Worm (Caenorhabditis elegans) whole organism, L2 larva: ENCODE data around the gene best-15.

Experiments used
- C34F6.9 ChIP-seq: fragments of 150-350 bp; optimal IDR thresholded peaks from 2 replicates; lab custom pipeline; 2014; ENCODE audit warnings: missing biosample characterization, missing genetic modification characterization
- F13H6.1 ChIP-seq: sonication (generic microtip); optimal IDR thresholded peaks from 2 replicates; lab custom pipeline; 2016; ENCODE audit warnings: missing genetic modification characterization, missing compliant biosample characterization
- R02D3.7 ChIP-seq: fragments of 150-350 bp; optimal IDR thresholded peaks from 2 replicates; lab custom pipeline; 2014; ENCODE audit warnings: missing biosample characterization, missing genetic modification characterization
- ZK546.5 ChIP-seq: sonication (generic microtip); optimal IDR thresholded peaks from 2 replicates; lab custom pipeline; 2017; ENCODE audit warnings: missing biosample characterization, missing genetic modification characterization
- aly-2 ChIP-seq: fragments of 150-350 bp; optimal IDR thresholded peaks from 2 replicates; lab custom pipeline; 2014; ENCODE audit warnings: missing biosample characterization, missing genetic modification characterization
- ama-1 ChIP-seq: fragments of 150-350 bp; optimal IDR thresholded peaks from 2 replicates; lab custom pipeline; 2018; ENCODE audit warnings: inconsistent platforms
- blmp-1 ChIP-seq: sonication (generic microtip); optimal IDR thresholded peaks from 2 replicates; lab custom pipeline; 2017; ENCODE audit warnings: missing genetic modification characterization, mild to moderate bottlenecking, missing compliant biosample characterization, antibody characterized with exemption, moderate library complexity; ENCODE audit not compliant: insufficient read depth
- ceh-16 ChIP-seq: fragments of 150-350 bp; optimal IDR thresholded peaks from 2 replicates; lab custom pipeline; 2014; ENCODE audit warnings: missing biosample characterization, missing genetic modification characterization
- ceh-82 ChIP-seq: fragments of 150-350 bp; optimal IDR thresholded peaks from 2 replicates; lab custom pipeline; 2014; ENCODE audit warnings: missing biosample characterization, missing genetic modification characterization
- crh-2 ChIP-seq: sonication (generic microtip); optimal IDR thresholded peaks from 2 replicates; lab custom pipeline; 2017; ENCODE audit warnings: missing biosample characterization, missing genetic modification characterization
- dmd-4 ChIP-seq: sonication (generic microtip); optimal IDR thresholded peaks from 2 replicates; lab custom pipeline; 2017; ENCODE audit warnings: missing biosample characterization, missing genetic modification characterization
- egl-27 ChIP-seq: sonication (generic microtip); optimal IDR thresholded peaks from 3 replicates; lab custom pipeline; 2017; ENCODE audit warnings: missing biosample characterization, missing genetic modification reagents, missing genetic modification characterization
- elt-1 ChIP-seq: fragments of 150-350 bp; optimal IDR thresholded peaks from 2 replicates; lab custom pipeline; 2014; ENCODE audit warnings: missing biosample characterization, missing genetic modification characterization
- elt-3 ChIP-seq: sonication (generic microtip); optimal IDR thresholded peaks from 2 replicates; lab custom pipeline; 2017; ENCODE audit warnings: missing biosample characterization, missing genetic modification characterization
- fos-1 ChIP-seq: fragments of 150-350 bp; optimal IDR thresholded peaks from 2 replicates; lab custom pipeline; 2014; ENCODE audit warnings: missing biosample characterization, missing genetic modification characterization
- lin-11 ChIP-seq: fragments of 150-350 bp; sonication (generic microtip); optimal IDR thresholded peaks from 2 replicates; lab custom pipeline; 2014; ENCODE audit warnings: missing biosample characterization, missing genetic modification characterization, inconsistent platforms, mixed read lengths
- lin-13 ChIP-seq: fragments of 150-350 bp; optimal IDR thresholded peaks from 2 replicates; lab custom pipeline; 2014; ENCODE audit warnings: missing biosample characterization, missing genetic modification reagents, missing genetic modification characterization
- lsy-2 ChIP-seq, 2 experiments: fragments of 150-350 bp in 1 of 2; sonication (generic microtip) in 1 of 2; optimal IDR thresholded peaks; 2 replicates each; lab custom pipeline; 2014 to 2017; ENCODE audit warnings: missing biosample characterization in 2 of 2, missing genetic modification characterization in 2 of 2
- mab-5 ChIP-seq: fragments of 150-350 bp; optimal IDR thresholded peaks from 2 replicates; lab custom pipeline; 2014; ENCODE audit warnings: missing biosample characterization, missing genetic modification characterization
- mdl-1 ChIP-seq, 2 experiments: fragments of 150-350 bp in 1 of 2; sonication (generic microtip) in 1 of 2; optimal IDR thresholded peaks; 2 replicates each; lab custom pipeline; 2017; ENCODE audit warnings: missing biosample characterization in 2 of 2, missing genetic modification characterization in 2 of 2
- nhr-10 ChIP-seq: sonication (generic microtip); optimal IDR thresholded peaks from 2 replicates; lab custom pipeline; 2017; ENCODE audit warnings: missing biosample characterization, missing genetic modification characterization
- nhr-11 ChIP-seq: fragments of 150-350 bp; optimal IDR thresholded peaks from 2 replicates; lab custom pipeline; 2014; ENCODE audit warnings: missing biosample characterization, missing genetic modification characterization
- nhr-129 ChIP-seq: fragments of 150-350 bp; optimal IDR thresholded peaks from 2 replicates; lab custom pipeline; 2014; ENCODE audit warnings: missing biosample characterization, missing genetic modification characterization
- nhr-21 ChIP-seq: fragments of 150-350 bp; optimal IDR thresholded peaks from 2 replicates; lab custom pipeline; 2014; ENCODE audit warnings: missing biosample characterization, missing genetic modification characterization
- nhr-23 ChIP-seq: fragments of 150-350 bp; optimal IDR thresholded peaks from 2 replicates; lab custom pipeline; 2014; ENCODE audit warnings: missing biosample characterization, missing genetic modification reagents, missing genetic modification characterization
- nhr-25 ChIP-seq: fragments of 150-350 bp; sonication (generic microtip); optimal IDR thresholded peaks from 3 replicates; lab custom pipeline; 2014; ENCODE audit warnings: missing biosample characterization, missing genetic modification characterization
- nhr-6 ChIP-seq: fragments of 150-350 bp; optimal IDR thresholded peaks from 2 replicates; lab custom pipeline; 2014; ENCODE audit warnings: missing biosample characterization, missing genetic modification characterization
- peb-1 ChIP-seq: fragments of 150-350 bp; optimal IDR thresholded peaks from 2 replicates; lab custom pipeline; 2014; ENCODE audit warnings: missing biosample characterization, missing genetic modification characterization
- sem-4 ChIP-seq: fragments of 150-350 bp; optimal IDR thresholded peaks from 2 replicates; lab custom pipeline; 2014; ENCODE audit warnings: missing biosample characterization, missing genetic modification reagents, missing genetic modification characterization
- skn-1 ChIP-seq: sonication (generic microtip); optimal IDR thresholded peaks from 2 replicates; lab custom pipeline; 2017; ENCODE audit warnings: missing biosample characterization, missing genetic modification characterization
- sma-3 ChIP-seq: sonication (generic microtip); optimal IDR thresholded peaks from 2 replicates; lab custom pipeline; 2016; ENCODE audit warnings: missing genetic modification reagents, missing genetic modification characterization, missing compliant biosample characterization
- sma-9 ChIP-seq, 2 experiments: fragments of 150-350 bp in 1 of 2; sonication (generic microtip) in 1 of 2; optimal IDR thresholded peaks; 2 replicates each; lab custom pipeline; 2014 to 2016; ENCODE audit warnings: missing genetic modification characterization in 2 of 2, mild to moderate bottlenecking in 1 of 2, missing biosample characterization in 1 of 2, missing compliant biosample characterization in 1 of 2, missing genetic modification reagents in 1 of 2, moderate library complexity in 1 of 2
- snpc-4 ChIP-seq: fragments of 150-350 bp; optimal IDR thresholded peaks from 2 replicates; lab custom pipeline; 2014; ENCODE audit warnings: missing biosample characterization, missing genetic modification characterization
- unc-55 ChIP-seq: fragments of 150-350 bp; sonication (generic microtip); optimal IDR thresholded peaks from 3 replicates; lab custom pipeline; 2014; ENCODE audit warnings: missing biosample characterization, missing genetic modification reagents, missing genetic modification characterization
- zag-1 ChIP-seq: fragments of 150-350 bp; optimal IDR thresholded peaks from 2 replicates; lab custom pipeline; 2014; ENCODE audit warnings: missing biosample characterization, missing genetic modification characterization
- ztf-1 ChIP-seq: fragments of 200-800 bp; sonication (Bioruptor generic); conservative IDR thresholded peaks from 2 replicates; pipeline ENCODE4 v1.3.6; 2022; ENCODE audit warnings: missing genetic modification characterization, missing compliant biosample characterization
- ztf-11 ChIP-seq: sonication (generic microtip); optimal IDR thresholded peaks from 2 replicates; lab custom pipeline; 2017; ENCODE audit warnings: missing biosample characterization, missing genetic modification characterization
- ztf-4 ChIP-seq: fragments of 150-350 bp; optimal IDR thresholded peaks from 2 replicates; lab custom pipeline; 2014; ENCODE audit warnings: missing biosample characterization, missing genetic modification characterization

best-15 gene

ce11 chrIV:10867370-10868146 lies 35.5 kb upstream of the best-15 start:
- TF ChIP-seq R02D3.7 (tag; lab: Kevin White, UChicago) (no peak), lin-11 (no peak), elt-3 (tag; lab: Kevin White, UChicago) (no peak), unc-55 (GFP tag; lab: Kevin White, UChicago) (no peak), ZK546.5 (no peak), skn-1 (tag; lab: Kevin White, UChicago) (no peak), nhr-21 (tag; lab: Kevin White, UChicago) (no peak), snpc-4 (tag; lab: Kevin White, UChicago) (no peak), fos-1 (tag; lab: Kevin White, UChicago) (no peak), ceh-82 (tag; lab: Kevin White, UChicago) (no peak), mab-5 (tag; lab: Kevin White, UChicago) (no peak), nhr-129 (tag; lab: Kevin White, UChicago) (no peak), mdl-1 (tag; optimal IDR thresholded peaks at IDR 0.05; lab: Kevin White, UChicago) (no peak), ama-1 (no peak), nhr-23 (tag; lab: Kevin White, UChicago) (no peak), ztf-4 (tag; lab: Kevin White, UChicago) (no peak), dmd-4 (tag; lab: Kevin White, UChicago) (no peak), lin-13 (GFP tag; lab: Kevin White, UChicago) (no peak), ceh-16 (no peak), sma-3 (GFP tag; lab: Kevin White, UChicago) (no peak)

ce11 chrIV:10864031-10864430 lies 32.0 kb upstream of the best-15 start, which contains the start of gene nish-1:
nish-1 (plus strand) TSS chrIV:10864331.
- TF ChIP-seq egl-27 = no peak
- no peak for TF ChIP-seq sma-3 (GFP tag; lab: Kevin White, UChicago)
- no peak for TF ChIP-seq nhr-11
- no peak for TF ChIP-seq nhr-25 (tag; lab: Kevin White, UChicago)
- no peak for TF ChIP-seq nhr-6 (tag; lab: Kevin White, UChicago)
- no peak for TF ChIP-seq R02D3.7 (tag; lab: Kevin White, UChicago)
- no peak for TF ChIP-seq ztf-1 (GFP tag; lab: Robert Waterston, UW)

- TF ChIP-seq nhr-23 (tag; lab: Kevin White, UChicago) (no peak), elt-1 (tag; lab: Kevin White, UChicago) (no peak), ztf-1 (GFP tag; lab: Robert Waterston, UW) (no peak), lin-13 (GFP tag; lab: Kevin White, UChicago) (no peak), blmp-1 (tag; lab: Kevin White, UChicago) (no peak), mdl-1 (tag; optimal IDR thresholded peaks at IDR 0.05; lab: Kevin White, UChicago) (no peak), snpc-4 (tag; lab: Kevin White, UChicago) (no peak), zag-1 (tag; lab: Kevin White, UChicago) (no peak), nhr-10 (tag; lab: Kevin White, UChicago) (no peak), F13H6.1 (no peak), ama-1 (no peak), sma-9 (GFP tag; optimal IDR thresholded peaks at IDR 0.05; lab: Kevin White, UChicago) (no peak), sma-9 (tag; optimal IDR thresholded peaks at IDR 0.05; lab: Kevin White, UChicago) (no peak), peb-1 (no peak), ztf-11 (no peak), C34F6.9 (tag; lab: Kevin White, UChicago) (no peak)
- TF ChIP-seq, all 48 proteins: peak for 0
Measured at ce11 chrIV:10861102-10861501, 29.1 kb upstream of the best-15 start, which contains the start of gene rbm-22. rbm-22 (plus strand) TSS chrIV:10861402.

ce11 chrIV:10858300-10859016 lies 26.4 kb upstream of the best-15 start, which contains the start of the genes T11G6.2 and hars-1:
T11G6.2 (minus strand) TSS chrIV:10858496.
hars-1 (plus strand) TSS chrIV:10858957.
- TF ChIP-seq aly-2 (tag; lab: Kevin White, UChicago) (no peak), unc-55 (GFP tag; lab: Kevin White, UChicago) (peak; percentile 47), C34F6.9 (tag; lab: Kevin White, UChicago) (peak; percentile 31), crh-2 (tag; lab: Kevin White, UChicago) (peak; percentile 64), sem-4 (no peak), nhr-129 (tag; lab: Kevin White, UChicago) (peak; percentile 63), fos-1 (tag; lab: Kevin White, UChicago) (peak; percentile 88), lsy-2 (tag; optimal IDR thresholded peaks at IDR 0.05; lab: Kevin White, UChicago) (peak in 1 of 2 experiments; percentile 32)
